Worm (Caenorhabditis elegans): ENCODE data around the gene miro-1.

The miro-1 gene

DNA sequence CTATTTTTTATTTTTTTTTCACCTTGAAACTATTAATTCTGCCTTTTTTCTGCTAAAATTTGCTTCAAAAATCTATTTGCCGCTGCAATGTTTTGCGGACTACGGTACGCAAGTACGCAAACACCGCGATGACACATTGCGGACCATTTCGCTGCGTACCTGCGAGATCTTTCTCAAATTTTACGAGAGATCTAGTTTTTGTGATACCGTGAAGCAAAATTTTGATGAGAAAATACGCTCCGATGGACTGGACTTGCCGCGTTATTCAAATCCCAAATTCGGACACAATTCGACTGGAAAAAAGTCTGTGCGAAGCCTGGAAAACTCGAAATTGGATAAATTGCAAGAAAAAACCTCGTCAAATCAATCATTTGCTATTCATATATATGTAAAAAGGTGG is 4.9 kb upstream of the miro-1 start (continued):
- peak; percentile 98 for TF ChIP-seq nfyb-1 (GFP tag; IDR thresholded peaks at IDR 0.05)
- peak; percentile 89 for TF ChIP-seq rcor-1 (GFP tag; IDR thresholded peaks at IDR 0.05)
- TF ChIP-seq cebp-1 (GFP tag; IDR thresholded peaks at IDR 0.05), result peak; percentile 91
- TF ChIP-seq cebp-1 (tag; optimal IDR thresholded peaks at IDR 0.05), result peak; percentile 53
- 0 out of 2 replicates have a peak, but pooled peaks have one; percentile 78 for TF ChIP-seq nhr-120 (GFP tag; IDR thresholded peaks at IDR 0.05)
- peak; percentile 70 for TF ChIP-seq lir-1 (GFP tag; conservative IDR thresholded peaks at IDR 0.05)
- peak; percentile 80 for TF ChIP-seq attf-3 (GFP tag; conservative IDR thresholded peaks at IDR 0.05)
- TF ChIP-seq F33H1.4 (GFP tag; IDR thresholded peaks at IDR 0.05), result peak; percentile 83
- TF ChIP-seq lin-54 (GFP tag; optimal IDR thresholded peaks at IDR 0.05), result peak; percentile 67
- TF ChIP-seq Y53G8AR.9 (GFP tag; conservative IDR thresholded peaks at IDR 0.05), result peak; percentile 94
- peak; percentile 12 for TF ChIP-seq lsl-1 (GFP tag; optimal IDR thresholded peaks at IDR 0.05)
- TF ChIP-seq madf-3 (GFP tag; IDR thresholded peaks at IDR 0.05), result peak; percentile 90
- peak; percentile 89 for TF ChIP-seq ekl-4 (GFP tag; IDR thresholded peaks at IDR 0.05)
- peak; percentile 90 for TF ChIP-seq ceh-91 (GFP tag; IDR thresholded peaks at IDR 0.05)
- TF ChIP-seq Y95B8A.8 (GFP tag; IDR thresholded peaks at IDR 0.05), result peak; percentile 87; the same call in 1 of the 2 replicates
- TF ChIP-seq D2030.7 (GFP tag; IDR thresholded peaks at IDR 0.05), result peak; percentile 80
- peak; percentile 66; the same call in 1 of the 2 replicates for TF ChIP-seq hmg-20 (GFP tag; IDR thresholded peaks at IDR 0.05)

DNA sequence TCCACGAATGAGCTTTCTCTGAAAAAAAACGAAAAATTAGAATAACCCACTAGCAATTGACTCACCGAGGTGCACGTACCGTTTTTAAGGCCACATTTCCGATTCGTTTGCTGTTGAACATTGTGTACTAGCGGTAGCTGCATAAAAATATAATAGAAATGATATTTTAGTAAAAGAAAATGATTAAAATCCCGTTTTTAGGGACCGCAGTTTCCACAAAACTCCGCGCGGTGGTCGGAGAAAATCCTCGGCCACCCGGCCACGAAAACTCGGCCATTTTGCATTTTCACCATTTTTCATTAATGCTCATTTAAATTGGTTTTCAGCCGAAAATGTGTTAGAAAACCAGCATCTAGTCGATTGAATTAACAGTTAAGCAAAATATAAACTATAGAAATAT is 3.2 kb downstream of the miro-1 start, which contains the start of gene yars-2:
TSS of gene yars-2 (minus strand) at position 249 of the 400 bp plus-strand sequence.
- TF ChIP-seq hsf-1 (GFP tag; IDR thresholded peaks at IDR 0.05) (0 out of 2 replicates have a peak, but pooled peaks have one; percentile 34), hmg-1.2 (GFP tag; IDR thresholded peaks at IDR 0.05) (peak; percentile 35; the same call in 1 of the 2 replicates), athp-1 (tag; optimal IDR thresholded peaks at IDR 0.05) (peak; percentile 54), ztf-18 (tag; optimal IDR thresholded peaks at IDR 0.05) (no peak), aptf-3 (GFP tag; IDR thresholded peaks at IDR 0.05) (no peak), C17E4.6 (GFP tag; IDR thresholded peaks at IDR 0.05) (peak; percentile 43; the same call in 1 of the 2 replicates), madf-10 (tag; optimal IDR thresholded peaks at IDR 0.05) (no peak), let-526 (GFP tag; IDR thresholded peaks at IDR 0.05) (no peak), ztf-6 (GFP tag; IDR thresholded peaks at IDR 0.05) (0 out of 2 replicates have a peak, but pooled peaks have one; percentile 41), ceh-79 (tag; optimal IDR thresholded peaks at IDR 0.05) (no peak), K12H6.12 (tag; optimal IDR thresholded peaks at IDR 0.05) (no peak), madf-6 (GFP tag; IDR thresholded peaks at IDR 0.05) (peak; percentile 32), snpc-4 (GFP tag; optimal IDR thresholded peaks at IDR 0.05) (peak; percentile 26), snpc-4 (tag; optimal IDR thresholded peaks at IDR 0.05) (peak in 2 of 4 experiments; percentile 13 to 32), B0336.3 (GFP tag; IDR thresholded peaks at IDR 0.05) (0 out of 2 replicates have a peak, but pooled peaks have one; percentile 9), K11D2.4 (GFP tag; IDR thresholded peaks at IDR 0.05) (0 out of 2 replicates have a peak, but pooled peaks have one; percentile 41), lin-54 (GFP tag; optimal IDR thresholded peaks at IDR 0.05) (peak; percentile 23), rec-8 (tag; optimal IDR thresholded peaks at IDR 0.05) (peak in 1 of 2 experiments; percentile 33), nhr-90 (tag; optimal IDR thresholded peaks at IDR 0.05) (no peak), ztf-28 (GFP tag; IDR thresholded peaks at IDR 0.05) (no peak), attf-5 (GFP tag; optimal IDR thresholded peaks at IDR 0.05) (peak; percentile 25), lsl-1 (GFP tag; optimal IDR thresholded peaks at IDR 0.05) (peak; percentile 27), snpc-3.4 (tag; optimal IDR thresholded peaks at IDR 0.05) (no peak), Y95B8A.8 (GFP tag; IDR thresholded peaks at IDR 0.05) (no peak), let-607 (tag; optimal IDR thresholded peaks at IDR 0.05) (peak in 1 of 2 experiments; percentile 13), dox-1 (GFP tag; IDR thresholded peaks at IDR 0.05) (peak; percentile 73), egl-44 (GFP tag; IDR thresholded peaks at IDR 0.05) (no peak), ztf-25 (GFP tag; IDR thresholded peaks at IDR 0.05) (0 out of 2 replicates have a peak, but pooled peaks have one; percentile 15), cebp-1 (GFP tag; IDR thresholded peaks at IDR 0.05) (no peak), cebp-1 (tag; optimal IDR thresholded peaks at IDR 0.05) (no peak), F23B12.7 (tag; optimal IDR thresholded peaks at IDR 0.05; ENCODE audit: insufficient read depth) (peak; percentile 15)

Data from whole organism, young adult.